Fruit fly (Drosophila melanogaster) Kc167 (cell line): ENCODE measurements around the gene CG43725.

Experiments
- Myc ChIP-seq: fragments of >200 bp; optimal IDR thresholded peaks from 2 replicates; lab custom pipeline; 2017; ENCODE audit warnings: missing external identifiers
- Sin3A ChIP-seq: fragments of >200 bp; optimal IDR thresholded peaks from 2 replicates; lab custom pipeline; 2018; ENCODE audit warnings: missing external identifiers
- h ChIP-seq: fragments of >200 bp; optimal IDR thresholded peaks from 3 replicates; lab custom pipeline; 2018; ENCODE audit warnings: missing external identifiers
- insv ChIP-seq: fragments of >200 bp; optimal IDR thresholded peaks from 3 replicates; lab custom pipeline; 2018; ENCODE audit warnings: missing external identifiers
- psq ChIP-seq: fragments of >200 bp; optimal IDR thresholded peaks from 2 replicates; lab custom pipeline; 2017; ENCODE audit warnings: missing external identifiers
- ttk ChIP-seq: sonication (Bioruptor generic); optimal IDR thresholded peaks from 2 replicates; lab custom pipeline; 2017; ENCODE audit warnings: missing external identifiers

CG43725 gene

DNA sequence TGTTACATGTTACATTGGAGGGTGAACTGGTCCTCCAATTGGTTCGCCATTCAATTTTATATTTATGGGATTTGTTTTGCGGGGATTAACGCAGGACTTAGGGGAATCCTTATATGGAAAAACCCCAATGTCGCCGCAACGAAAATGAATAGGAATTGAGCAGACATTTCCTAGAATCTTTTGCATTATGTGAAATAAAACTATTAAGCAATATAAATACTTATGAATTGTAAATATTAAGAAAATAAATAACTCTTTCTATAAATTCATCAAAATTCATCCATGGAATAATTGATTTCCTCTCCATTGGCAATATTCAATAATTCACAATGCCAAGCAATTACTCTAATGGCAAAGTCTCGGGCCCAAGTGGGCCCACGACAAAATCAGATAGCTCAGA lies 38.4 kb downstream of the CG43725 start, which contains the start of gene Gr32a:
Gene Gr32a (plus strand): TSS at position 301 of the 400 bp plus-strand sequence.
- TF ChIP-seq Myc (lab: Kevin White, UChicago) (no peak), insv (no peak), psq (lab: Kevin White, UChicago) (no peak), Sin3A (no peak), ttk (lab: Kevin White, UChicago) (no peak), h (no peak)

DNA sequence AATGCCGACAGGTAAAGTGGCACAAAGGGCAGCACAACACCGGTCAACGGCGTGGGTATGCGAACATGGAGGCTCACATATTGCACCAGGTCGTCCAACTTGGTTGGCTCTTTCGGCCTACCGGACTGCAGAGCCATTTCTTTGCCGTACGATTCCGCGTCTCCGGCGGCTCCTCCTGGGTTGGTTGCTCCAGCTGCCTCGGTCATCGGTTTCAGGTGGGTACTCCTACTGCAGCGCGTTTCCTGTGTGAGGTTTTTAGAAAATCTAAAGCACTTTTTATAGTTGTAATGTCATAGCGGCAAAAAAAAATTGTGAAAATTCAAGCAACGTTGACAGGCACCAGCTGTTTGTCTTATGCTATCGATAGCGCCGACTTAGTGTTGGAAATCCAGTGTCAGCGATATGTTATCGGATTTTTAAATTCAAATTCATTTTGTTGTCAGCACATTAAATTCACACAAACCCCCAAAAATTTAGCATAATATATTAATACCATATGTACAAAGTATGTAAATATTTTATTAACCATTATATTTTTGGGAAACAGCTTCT lies 44.7 kb downstream of the CG43725 start, which contains the start of gene CG6230:
Gene CG6230 (minus strand): TSS at position 354 of the 552 bp plus-strand sequence.
- TF ChIP-seq Sin3A, result no peak
- TF ChIP-seq h, result no peak
- TF ChIP-seq Myc (lab: Kevin White, UChicago), result no peak
- TF ChIP-seq ttk (lab: Kevin White, UChicago), result no peak
- TF ChIP-seq psq (lab: Kevin White, UChicago), result no peak
- TF ChIP-seq insv, result no peak

DNA sequence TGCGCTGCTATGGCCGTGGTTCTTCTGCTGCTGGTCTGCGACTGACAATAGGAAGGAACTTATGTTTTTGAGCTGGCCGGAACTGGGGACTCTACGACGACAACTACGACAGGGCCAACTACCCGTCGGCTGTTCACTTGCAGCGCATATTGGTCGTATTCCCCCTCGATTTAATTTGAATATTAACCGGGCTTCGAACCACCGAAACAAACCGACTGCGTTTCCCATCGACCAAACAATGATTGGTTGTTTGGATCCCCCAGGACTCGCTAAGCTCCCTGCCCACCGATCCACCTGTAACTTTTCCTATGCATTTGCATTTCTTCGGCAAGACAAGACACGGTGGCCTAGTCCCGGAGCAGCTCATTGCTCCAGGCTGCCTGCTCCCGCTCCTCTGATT lies 46.3 kb downstream of the CG43725 start, which contains the start of gene Dnaaf4:
Gene Dnaaf4 (minus strand): TSS at position 101 of the 400 bp plus-strand sequence.
- no peak for TF ChIP-seq Sin3A
- no peak for TF ChIP-seq Myc (lab: Kevin White, UChicago)
- TF ChIP-seq psq (lab: Kevin White, UChicago), result no peak
- TF ChIP-seq ttk (lab: Kevin White, UChicago), result no peak
- no peak for TF ChIP-seq insv
- TF ChIP-seq h, result no peak

DNA sequence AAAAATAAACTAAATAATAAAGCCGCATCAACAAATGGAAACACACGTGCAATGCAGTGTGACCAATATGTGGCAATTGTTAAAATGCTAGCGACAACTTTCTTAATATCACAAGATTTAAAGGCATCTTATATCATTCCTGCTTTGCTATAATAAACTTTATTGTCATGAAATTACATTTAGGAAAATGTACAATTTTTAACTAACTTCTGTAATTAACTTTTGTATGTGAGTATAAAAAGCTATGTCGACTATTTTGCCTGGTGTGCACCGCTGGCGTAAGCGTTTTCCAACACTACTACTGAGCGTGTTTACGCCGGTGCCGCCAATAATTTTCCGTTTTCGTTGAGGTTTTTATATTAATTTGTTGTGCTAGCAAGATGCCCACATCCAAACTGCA lies 48.2 kb downstream of the CG43725 start, which contains the start of the genes Csl4 and Nup160:
Gene Csl4 (minus strand): TSS at position 69 of the 400 bp plus-strand sequence.
Gene Nup160 (plus strand): TSS at position 279 of the 400 bp plus-strand sequence.
- no peak for TF ChIP-seq h
- no peak for TF ChIP-seq Sin3A
- TF ChIP-seq insv, result no peak
- no peak for TF ChIP-seq ttk (lab: Kevin White, UChicago)
- TF ChIP-seq Myc (lab: Kevin White, UChicago), result no peak
- TF ChIP-seq psq (lab: Kevin White, UChicago), result no peak
